Fruit fly (Drosophila melanogaster): ENCODE measurements around the gene CG15167.

DNA sequence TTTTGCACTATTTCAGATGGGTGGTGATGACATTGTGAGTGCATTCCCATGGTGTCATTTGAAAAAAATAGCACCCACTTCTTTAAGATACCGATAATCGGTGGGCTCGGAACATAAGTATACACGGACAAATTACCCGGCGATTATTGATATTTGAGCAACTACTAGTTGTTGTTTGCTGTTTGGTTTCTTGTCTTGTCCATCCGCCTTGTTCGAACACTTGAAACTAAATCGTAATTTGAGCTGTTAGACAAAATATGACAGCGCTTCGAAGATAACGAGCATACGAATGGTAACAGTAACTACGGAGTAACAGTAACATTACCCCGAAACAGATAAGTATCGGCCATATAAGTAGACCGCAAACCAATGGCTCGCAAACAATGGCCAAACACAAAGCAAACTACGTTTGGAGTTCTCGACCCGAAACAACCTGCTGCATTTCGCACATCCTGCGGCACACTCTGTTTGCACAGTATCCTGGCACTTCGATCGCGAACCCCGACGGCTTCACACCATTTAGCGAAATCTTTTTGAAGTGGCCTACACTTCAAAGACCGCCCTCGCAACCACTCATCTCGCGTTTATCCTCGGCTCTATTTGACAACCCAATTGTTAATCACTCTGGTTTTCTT, 40.9 kb downstream of the CG15167 start:
- no peak for TF ChIP-seq psq (optimal IDR thresholded peaks at IDR 0.05)
- TF ChIP-seq h (optimal IDR thresholded peaks at IDR 0.05) = no peak
- TF ChIP-seq Sin3A (optimal IDR thresholded peaks at IDR 0.05) = no peak
